Worm (Caenorhabditis elegans): Measurements from ENCODE around the gene eri-12.

ce11 chrIV:12126740-12127472 lies 29.7 kb upstream of the eri-12 start:
- no peak for TF ChIP-seq ama-1 (optimal IDR thresholded peaks at IDR 0.05)
- TF ChIP-seq ceh-45 (GFP tag; IDR thresholded peaks at IDR 0.05): no peak
- no peak for TF ChIP-seq ref-2 (tag; optimal IDR thresholded peaks at IDR 0.05)
- no peak for TF ChIP-seq lim-6 (tag; optimal IDR thresholded peaks at IDR 0.05)
- TF ChIP-seq ceh-22 (tag; optimal IDR thresholded peaks at IDR 0.05): no peak
- no peak for TF ChIP-seq ahr-1 (tag; optimal IDR thresholded peaks at IDR 0.05)
- no peak for TF ChIP-seq ceh-14 (tag; optimal IDR thresholded peaks at IDR 0.05)
- no peak for TF ChIP-seq F13H6.1 (tag; optimal IDR thresholded peaks at IDR 0.05)
- no peak for TF ChIP-seq pqm-1 (tag; optimal IDR thresholded peaks at IDR 0.05)
- TF ChIP-seq fkh-10 (GFP tag; optimal IDR thresholded peaks at IDR 0.05): no peak
- no peak for TF ChIP-seq pag-3 (tag; optimal IDR thresholded peaks at IDR 0.05; ENCODE audit: borderline replicate concordance)
- TF ChIP-seq nhr-11 (tag; optimal IDR thresholded peaks at IDR 0.05): no peak
- no peak for TF ChIP-seq rnt-1 (tag; optimal IDR thresholded peaks at IDR 0.05)
